Worm (Caenorhabditis elegans) whole organism, L1 larva: ENCODE data around the gene scl-5.

Experiments used
- ceh-82 ChIP-seq, 3 experiments: fragments of 150-350 bp in 1 of 3; sonication (generic microtip) in 2 of 3; optimal IDR thresholded peaks; 2 replicates each; lab custom pipeline; 2014 to 2017; ENCODE audit warnings: missing biosample characterization in 3 of 3, missing genetic modification characterization in 3 of 3
- ces-1 ChIP-seq: fragments of 150-350 bp; optimal IDR thresholded peaks from 2 replicates; lab custom pipeline; 2014; ENCODE audit warnings: missing biosample characterization, missing genetic modification reagents, missing genetic modification characterization
- elt-3 ChIP-seq, 6 experiments: fragments of 150-350 bp in 1 of 6; sonication (generic microtip); optimal IDR thresholded peaks; 2 replicates each; lab custom pipeline; 2017 to 2018; ENCODE audit warnings: missing biosample characterization in 6 of 6, missing genetic modification characterization in 6 of 6, inconsistent platforms in 1 of 6
- nhr-237 ChIP-seq: fragments of 150-350 bp; optimal IDR thresholded peaks from 2 replicates; lab custom pipeline; 2014; ENCODE audit warnings: missing biosample characterization, missing genetic modification characterization
- nhr-28 ChIP-seq: fragments of 150-350 bp; optimal IDR thresholded peaks from 2 replicates; lab custom pipeline; 2014; ENCODE audit warnings: missing biosample characterization, missing genetic modification characterization
- pqm-1 ChIP-seq: sonication (generic microtip); optimal IDR thresholded peaks from 3 replicates; lab custom pipeline; 2017; ENCODE audit warnings: missing biosample characterization, missing genetic modification characterization
- rnt-1 ChIP-seq: sonication (generic microtip); optimal IDR thresholded peaks from 2 replicates; lab custom pipeline; 2016; ENCODE audit warnings: mild to moderate bottlenecking, missing genetic modification characterization, moderate library complexity, missing compliant biosample characterization
- snpc-4 ChIP-seq: fragments of 150-350 bp; optimal IDR thresholded peaks from 2 replicates; lab custom pipeline; 2014; ENCODE audit warnings: missing biosample characterization, missing genetic modification characterization
- sptf-1 ChIP-seq: fragments of 150-350 bp; optimal IDR thresholded peaks from 2 replicates; lab custom pipeline; 2014; ENCODE audit warnings: missing biosample characterization, missing genetic modification characterization
- swsn-7 ChIP-seq: sonication (generic microtip); optimal IDR thresholded peaks from 2 replicates; lab custom pipeline; 2016; ENCODE audit warnings: missing genetic modification characterization, missing compliant biosample characterization
- unc-30 ChIP-seq: sonication (generic microtip); optimal IDR thresholded peaks from 2 replicates; lab custom pipeline; 2017; ENCODE audit warnings: missing biosample characterization, missing genetic modification characterization
- unc-62 ChIP-seq: fragments of 150-350 bp; optimal IDR thresholded peaks from 2 replicates; lab custom pipeline; 2014; ENCODE audit warnings: missing biosample characterization, missing genetic modification reagents, missing genetic modification characterization

ce11 chrIV:13046848-13047247 lies 17.0 kb upstream of the scl-5 start, which contains the start of gene scl-9:
- no peak for TF ChIP-seq ces-1 (GFP tag; lab: Kevin White, UChicago)
- TF ChIP-seq elt-3 (tag; optimal IDR thresholded peaks at IDR 0.05; lab: Kevin White, UChicago): no peak
- no peak for TF ChIP-seq rnt-1
- no peak for TF ChIP-seq nhr-28 (tag; lab: Kevin White, UChicago)
- TF ChIP-seq swsn-7 (tag; lab: Kevin White, UChicago): no peak
- TF ChIP-seq ceh-82 (tag; optimal IDR thresholded peaks at IDR 0.05; lab: Kevin White, UChicago): no peak
- TF ChIP-seq pqm-1: no peak
- TF ChIP-seq sptf-1 (tag; lab: Kevin White, UChicago): no peak
- no peak for TF ChIP-seq unc-62 (GFP tag; lab: Kevin White, UChicago)
- TF ChIP-seq snpc-4 (tag; lab: Kevin White, UChicago): no peak
- TF ChIP-seq nhr-237: no peak
- no peak for TF ChIP-seq unc-30
